Fruit fly (Drosophila melanogaster): ENCODE measurements around the gene CG33673.

The CG33673 gene

DNA sequence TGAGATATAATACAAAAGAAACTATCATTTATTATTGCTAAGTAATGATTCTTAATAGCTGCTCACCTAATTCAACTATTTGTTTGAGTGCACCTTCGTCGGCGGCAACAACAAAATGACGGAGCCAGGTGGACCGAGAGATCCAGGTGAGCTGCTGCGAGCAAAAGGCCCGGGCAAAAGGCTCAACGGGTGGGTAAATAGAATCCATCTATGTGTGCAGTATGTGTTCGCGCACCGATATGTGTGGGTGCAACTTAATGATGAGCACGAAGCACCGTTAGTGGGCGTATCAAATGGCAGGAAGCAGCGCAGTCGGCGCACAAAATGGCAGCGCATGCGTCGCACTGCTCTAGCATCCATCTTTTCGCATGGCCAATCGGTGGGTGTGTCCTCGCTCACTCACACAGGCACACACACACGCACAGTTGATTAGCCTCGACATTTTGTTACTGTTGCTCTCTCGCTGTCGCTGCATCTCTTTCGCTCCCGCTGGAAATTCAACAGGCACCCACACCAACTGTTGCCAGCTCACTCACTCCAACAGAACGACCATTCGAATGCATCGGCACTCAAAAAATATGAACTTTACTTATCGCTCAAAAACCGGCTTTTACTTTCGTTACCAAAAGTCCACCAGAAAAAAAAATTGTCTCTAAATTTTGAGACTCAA, 26.1 kb upstream of the CG33673 start:
- TF ChIP-seq ovo (GFP tag; optimal IDR thresholded peaks at IDR 0.05) (peak; percentile 9), Mnt (GFP tag; optimal IDR thresholded peaks at IDR 0.05) (no peak)

DNA sequence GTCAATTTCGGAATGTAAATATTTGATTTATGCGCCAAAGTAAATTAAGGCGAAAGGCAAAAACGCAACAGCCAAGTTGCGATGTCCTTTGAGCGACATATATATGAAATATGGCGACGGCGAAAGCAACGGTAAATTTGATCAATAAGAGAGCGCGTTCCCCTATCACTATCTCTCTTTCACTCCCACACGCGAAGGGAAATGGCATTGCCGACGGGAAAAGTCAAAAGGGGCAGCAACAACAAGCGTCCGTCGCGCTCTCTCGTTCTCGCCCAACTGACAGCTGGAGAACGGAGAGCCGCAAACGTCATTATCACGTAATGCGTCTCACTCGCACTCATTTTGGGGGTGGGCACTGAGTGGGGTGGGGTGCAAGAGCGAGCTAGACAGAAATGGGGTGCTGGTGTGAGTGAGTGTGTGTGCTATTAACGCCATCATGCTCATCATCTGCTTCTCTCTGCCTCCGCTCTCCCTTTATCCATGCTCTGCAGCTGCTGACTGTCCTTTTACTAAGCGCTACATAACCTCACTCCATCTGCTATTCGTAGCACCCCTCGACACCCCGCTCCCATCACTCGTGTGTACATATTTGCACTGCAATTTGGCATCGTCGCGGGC, 23.9 kb upstream of the CG33673 start, which contains the start of gene erm:
erm (minus strand) TSS at position 51 of the 618 bp plus-strand sequence.
- peak; percentile 42 for TF ChIP-seq pad (GFP tag; optimal IDR thresholded peaks at IDR 0.05)
- TF ChIP-seq CG7101 (tag; optimal IDR thresholded peaks at IDR 0.05): peak; percentile 23
- no peak for TF ChIP-seq Mnt (GFP tag; optimal IDR thresholded peaks at IDR 0.05)
- TF ChIP-seq CG12768 (GFP tag; optimal IDR thresholded peaks at IDR 0.05): peak; percentile 61
- no peak for TF ChIP-seq CG5204 (GFP tag; optimal IDR thresholded peaks at IDR 0.05)
- no peak for TF ChIP-seq CG14711 (tag; optimal IDR thresholded peaks at IDR 0.05)
- peak; percentile 40 for TF ChIP-seq Hr96 (GFP tag; optimal IDR thresholded peaks at IDR 0.05)
- peak; percentile 47 for TF ChIP-seq Crg-1 (GFP tag; optimal IDR thresholded peaks at IDR 0.05)
- TF ChIP-seq Clk (GFP tag; optimal IDR thresholded peaks at IDR 0.05): peak; percentile 63
- no peak for TF ChIP-seq CG33017 (tag; optimal IDR thresholded peaks at IDR 0.05)
- TF ChIP-seq CG7045 (GFP tag; optimal IDR thresholded peaks at IDR 0.05): peak; percentile 57

dm6 chr2L:1967861-1968260, 21.3 kb upstream of the CG33673 start:
- TF ChIP-seq Crg-1 (GFP tag; optimal IDR thresholded peaks at IDR 0.05) (no peak), CG33017 (tag; optimal IDR thresholded peaks at IDR 0.05) (no peak)

DNA sequence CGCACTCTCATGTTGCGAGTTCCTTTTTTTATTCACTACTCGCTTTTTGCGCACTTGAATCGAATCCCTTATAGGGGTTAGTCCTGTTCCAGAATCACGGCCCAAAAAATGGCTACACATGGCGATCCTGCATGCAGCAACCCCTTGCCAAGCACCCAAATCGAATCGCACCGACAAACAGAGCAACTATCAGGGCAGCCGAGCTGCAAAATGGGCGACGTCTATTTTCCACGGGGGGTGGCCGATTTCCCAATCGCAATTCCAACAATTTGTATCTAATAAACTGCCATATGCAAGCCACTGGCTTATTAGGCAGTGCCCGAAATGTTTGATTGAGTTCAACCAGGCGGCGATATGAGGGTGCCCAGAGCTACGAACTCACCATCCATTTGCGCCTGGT, 20.8 kb upstream of the CG33673 start:
- TF ChIP-seq CG7101 (tag; optimal IDR thresholded peaks at IDR 0.05): no peak
- TF ChIP-seq tj (GFP tag; optimal IDR thresholded peaks at IDR 0.05): no peak
- TF ChIP-seq CG33017 (tag; optimal IDR thresholded peaks at IDR 0.05): no peak
- TF ChIP-seq ovo (GFP tag; optimal IDR thresholded peaks at IDR 0.05): no peak
- no peak for TF ChIP-seq CG1620 (GFP tag; optimal IDR thresholded peaks at IDR 0.05)
- TF ChIP-seq Crg-1 (GFP tag; optimal IDR thresholded peaks at IDR 0.05): no peak

dm6 chr2L:1961932-1962496, 15.5 kb upstream of the CG33673 start:
- TF ChIP-seq Crg-1 (GFP tag; optimal IDR thresholded peaks at IDR 0.05) (no peak), CG14711 (tag; optimal IDR thresholded peaks at IDR 0.05) (no peak), pad (GFP tag; optimal IDR thresholded peaks at IDR 0.05) (no peak), cnc (optimal IDR thresholded peaks at IDR 0.05) (no peak), Clk (GFP tag; optimal IDR thresholded peaks at IDR 0.05) (no peak), cic (GFP tag; optimal IDR thresholded peaks at IDR 0.05) (no peak)

DNA sequence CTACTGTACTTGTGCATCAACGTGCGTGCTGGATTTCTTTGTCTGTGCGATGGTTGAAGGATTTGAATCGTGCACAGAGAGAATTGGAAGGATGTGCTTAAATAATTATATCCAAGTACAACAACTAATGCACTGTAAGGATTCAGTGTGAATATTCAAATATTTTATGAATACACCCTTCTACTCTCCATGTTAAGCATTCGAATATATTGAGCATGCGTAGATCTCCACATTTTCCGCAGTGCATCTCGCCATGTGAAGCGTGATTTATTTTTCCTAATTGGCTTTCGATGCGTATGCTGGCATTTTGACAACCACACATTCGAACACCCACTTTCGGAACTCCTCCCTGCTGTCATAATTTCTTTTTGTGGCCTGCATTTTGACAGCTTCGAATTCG, 13.5 kb upstream of the CG33673 start:
- TF ChIP-seq CG5204 (GFP tag; optimal IDR thresholded peaks at IDR 0.05) (no peak), tj (GFP tag; optimal IDR thresholded peaks at IDR 0.05) (no peak), toe (GFP tag; optimal IDR thresholded peaks at IDR 0.05) (no peak), bab1 (GFP tag; optimal IDR thresholded peaks at IDR 0.05) (no peak), CG33017 (tag; optimal IDR thresholded peaks at IDR 0.05) (no peak), ovo (GFP tag; optimal IDR thresholded peaks at IDR 0.05) (no peak), Mnt (GFP tag; optimal IDR thresholded peaks at IDR 0.05) (no peak), CG14711 (tag; optimal IDR thresholded peaks at IDR 0.05) (no peak), CG7101 (tag; optimal IDR thresholded peaks at IDR 0.05) (no peak), Crg-1 (GFP tag; optimal IDR thresholded peaks at IDR 0.05) (no peak), CG12768 (GFP tag; optimal IDR thresholded peaks at IDR 0.05) (no peak), CG7045 (GFP tag; optimal IDR thresholded peaks at IDR 0.05) (no peak), cic (GFP tag; optimal IDR thresholded peaks at IDR 0.05) (no peak), Clk (GFP tag; optimal IDR thresholded peaks at IDR 0.05) (no peak), Hr96 (GFP tag; optimal IDR thresholded peaks at IDR 0.05) (no peak), pad (GFP tag; optimal IDR thresholded peaks at IDR 0.05) (no peak), CG1620 (GFP tag; optimal IDR thresholded peaks at IDR 0.05) (no peak), cnc (optimal IDR thresholded peaks at IDR 0.05) (no peak)

DNA sequence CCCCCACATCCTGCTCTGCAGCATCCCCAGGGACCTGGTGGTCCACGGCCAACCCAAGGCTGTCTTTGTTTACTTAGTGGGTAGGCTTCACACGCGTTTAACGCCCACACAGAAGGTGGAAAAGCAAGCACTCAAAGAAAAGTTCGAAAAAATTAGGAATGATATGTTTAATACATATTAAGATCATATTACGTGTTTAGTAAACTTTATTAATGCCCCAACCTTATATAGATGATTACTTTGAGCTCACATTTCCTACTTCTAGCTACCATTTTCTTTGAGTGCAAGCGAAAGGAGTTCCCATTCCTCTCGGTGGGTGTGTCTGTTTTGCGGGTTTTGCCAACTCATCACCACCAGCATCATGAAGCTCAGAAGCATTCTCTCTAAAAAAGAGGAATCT, 12.9 kb upstream of the CG33673 start:
- no peak for TF ChIP-seq Mnt (GFP tag; optimal IDR thresholded peaks at IDR 0.05)
- TF ChIP-seq bab1 (GFP tag; optimal IDR thresholded peaks at IDR 0.05): no peak
- no peak for TF ChIP-seq CG5204 (GFP tag; optimal IDR thresholded peaks at IDR 0.05)
- no peak for TF ChIP-seq CG12768 (GFP tag; optimal IDR thresholded peaks at IDR 0.05)
- TF ChIP-seq tj (GFP tag; optimal IDR thresholded peaks at IDR 0.05): no peak
- no peak for TF ChIP-seq CG7101 (tag; optimal IDR thresholded peaks at IDR 0.05)
- TF ChIP-seq CG11617 (GFP tag; optimal IDR thresholded peaks at IDR 0.05): no peak
- TF ChIP-seq cnc (optimal IDR thresholded peaks at IDR 0.05): no peak
- TF ChIP-seq CG33017 (tag; optimal IDR thresholded peaks at IDR 0.05): no peak
- no peak for TF ChIP-seq Crg-1 (GFP tag; optimal IDR thresholded peaks at IDR 0.05)
- no peak for TF ChIP-seq pad (GFP tag; optimal IDR thresholded peaks at IDR 0.05)
- TF ChIP-seq cic (GFP tag; optimal IDR thresholded peaks at IDR 0.05): no peak
- no peak for TF ChIP-seq CG7045 (GFP tag; optimal IDR thresholded peaks at IDR 0.05)
- TF ChIP-seq ovo (GFP tag; optimal IDR thresholded peaks at IDR 0.05): no peak
- TF ChIP-seq CG1620 (GFP tag; optimal IDR thresholded peaks at IDR 0.05): no peak

All from whole organism, adult.